Fruit fly (Drosophila melanogaster) whole organism, embryonic: ENCODE results near the gene CG14625.

ENCODE experiments used
- CG17328 ChIP-seq: fragments of 200-800 bp; sonication (Bioruptor generic); IDR thresholded peaks from 2 replicates; pipeline ENCODE4 v1.3.6; 2022; ENCODE audit warnings: missing biosample characterization, missing genetic modification characterization
- CG31441 ChIP-seq: fragments of 200-800 bp; sonication (Bioruptor generic); IDR thresholded peaks from 2 replicates; pipeline ENCODE4 v1.3.6; 2022; ENCODE audit warnings: missing biosample characterization, missing genetic modification characterization
- CG32772 ChIP-seq: fragments of 200-800 bp; sonication (Bioruptor generic); IDR thresholded peaks from 2 replicates; pipeline ENCODE4 v1.3.6; 2022; ENCODE audit warnings: missing biosample characterization, missing genetic modification characterization
- CG34376 ChIP-seq: fragments of 200-800 bp; sonication (Bioruptor generic); optimal IDR thresholded peaks from 2 replicates; lab custom pipeline; 2018; ENCODE audit warnings: missing biosample characterization, mild to moderate bottlenecking, missing genetic modification characterization
- CG3847 ChIP-seq: fragments of 200-800 bp; sonication (Bioruptor generic); IDR thresholded peaks from 2 replicates; pipeline ENCODE4 v1.3.6; 2022; ENCODE audit warnings: missing biosample characterization, missing genetic modification characterization
- CG3995 ChIP-seq: fragments of 200-800 bp; sonication (Bioruptor generic); optimal IDR thresholded peaks from 3 replicates; lab custom pipeline; 2016; ENCODE audit warnings: missing biosample characterization, missing genetic modification characterization
- CG43689 ChIP-seq: fragments of 200-800 bp; sonication (Bioruptor generic); IDR thresholded peaks from 2 replicates; pipeline ENCODE4 v1.3.6; 2022; ENCODE audit warnings: missing biosample characterization, missing genetic modification characterization
- CG4404 ChIP-seq: fragments of 200-800 bp; sonication (Bioruptor generic); IDR thresholded peaks from 2 replicates; pipeline ENCODE4 v1.3.6; 2022; ENCODE audit warnings: missing biosample characterization, missing genetic modification characterization
- CG5953 ChIP-seq: fragments of 200-800 bp; sonication (Bioruptor generic); IDR thresholded peaks from 2 replicates; pipeline ENCODE4 v1.3.6; 2022; ENCODE audit warnings: missing biosample characterization, missing genetic modification characterization
- CG7839 ChIP-seq: fragments of 200-800 bp; sonication (Bioruptor generic); optimal IDR thresholded peaks from 3 replicates; lab custom pipeline; 2018; ENCODE audit warnings: missing biosample characterization, mild to moderate bottlenecking, missing genetic modification characterization, moderate library complexity
- CG8089 ChIP-seq: fragments of 200-800 bp; sonication (Bioruptor generic); optimal IDR thresholded peaks from 3 replicates; lab custom pipeline; 2016; ENCODE audit warnings: missing biosample characterization, missing genetic modification characterization
- CrebB ChIP-seq: fragments of 200-800 bp; sonication (Bioruptor generic); optimal IDR thresholded peaks from 3 replicates; lab custom pipeline; 2018; ENCODE audit warnings: missing biosample characterization, mild to moderate bottlenecking, missing genetic modification characterization
- Elba2 ChIP-seq: fragments of 200-800 bp; sonication (Bioruptor generic); optimal IDR thresholded peaks from 3 replicates; lab custom pipeline; 2016; ENCODE audit warnings: missing biosample characterization, missing genetic modification characterization
- H15 ChIP-seq: fragments of 200-800 bp; sonication (Bioruptor generic); IDR thresholded peaks from 3 replicates; pipeline ENCODE4 v1.3.6; 2022; ENCODE audit warnings: missing biosample characterization, missing genetic modification characterization
- H2.0 ChIP-seq: fragments of 200-800 bp; sonication (Bioruptor generic); IDR thresholded peaks from 2 replicates; pipeline ENCODE4 v1.3.6; 2022; ENCODE audit warnings: missing biosample characterization, missing genetic modification characterization
- HLHmδ ChIP-seq: fragments of 200-800 bp; sonication (Bioruptor generic); optimal IDR thresholded peaks from 2 replicates; lab custom pipeline; 2018; ENCODE audit warnings: missing biosample characterization, mild to moderate bottlenecking, missing genetic modification characterization, moderate library complexity
- Mad ChIP-seq: fragments of 200-800 bp; sonication (Bioruptor generic); optimal IDR thresholded peaks from 2 replicates; lab custom pipeline; 2016; ENCODE audit warnings: missing biosample characterization, missing genetic modification characterization
- Mrtf ChIP-seq: fragments of 200-800 bp; sonication (Bioruptor generic); IDR thresholded peaks from 3 replicates; pipeline ENCODE4 v1.3.6; 2022; ENCODE audit warnings: missing biosample characterization, missing genetic modification characterization
- Side ChIP-seq: fragments of 200-800 bp; sonication (Bioruptor generic); optimal IDR thresholded peaks from 2 replicates; lab custom pipeline; 2016; ENCODE audit warnings: missing biosample characterization, missing genetic modification characterization
- YL-1 ChIP-seq: fragments of 200-800 bp; sonication (Bioruptor generic); optimal IDR thresholded peaks from 3 replicates; lab custom pipeline; 2017; ENCODE audit warnings: missing biosample characterization, mild to moderate bottlenecking, missing genetic modification characterization
- cad ChIP-seq: fragments of >200 bp; optimal IDR thresholded peaks from 2 replicates; lab custom pipeline; 2017; ENCODE audit warnings: missing biosample characterization, missing genetic modification characterization
- cato ChIP-seq: fragments of 200-800 bp; sonication (Bioruptor generic); optimal IDR thresholded peaks from 2 replicates; lab custom pipeline; 2016; ENCODE audit warnings: missing biosample characterization, missing genetic modification characterization, borderline replicate concordance
- dpn ChIP-seq, 2 experiments: fragments of 200-800 bp; sonication (Bioruptor generic); optimal IDR thresholded peaks; 3 replicates each; lab custom pipeline; 2016; ENCODE audit warnings: missing biosample characterization in 2 of 2, missing genetic modification characterization in 2 of 2
- exex ChIP-seq: fragments of 200-800 bp; sonication (Bioruptor generic); optimal IDR thresholded peaks from 4 replicates; lab custom pipeline; 2018; ENCODE audit warnings: missing biosample characterization, mild to moderate bottlenecking, missing genetic modification characterization, moderate library complexity
- gce ChIP-seq: fragments of 200-800 bp; sonication (Bioruptor generic); IDR thresholded peaks from 3 replicates; pipeline ENCODE4 v1.3.6; 2022; ENCODE audit warnings: missing biosample characterization, missing genetic modification characterization
- grau ChIP-seq: fragments of 200-800 bp; optimal IDR thresholded peaks from 3 replicates; lab custom pipeline; 2019; ENCODE audit warnings: missing biosample characterization, mild to moderate bottlenecking, missing genetic modification characterization, moderate library complexity
- gsb ChIP-seq: fragments of 200-800 bp; sonication (Bioruptor generic); IDR thresholded peaks from 2 replicates; pipeline ENCODE4 v1.3.6; 2022; ENCODE audit warnings: missing biosample characterization, missing genetic modification characterization
- klu ChIP-seq: fragments of 200-800 bp; sonication (Bioruptor generic); IDR thresholded peaks from 2 replicates; pipeline ENCODE4 v1.3.6; 2022; ENCODE audit warnings: missing biosample characterization, missing genetic modification characterization
- lab ChIP-seq: fragments of 200-800 bp; sonication (Bioruptor generic); optimal IDR thresholded peaks from 3 replicates; lab custom pipeline; 2017; ENCODE audit warnings: missing biosample characterization, missing genetic modification characterization, mild to moderate bottlenecking, moderate library complexity, missing genetic modification reagents
- mam ChIP-seq: fragments of 200-800 bp; sonication (Bioruptor generic); optimal IDR thresholded peaks from 3 replicates; lab custom pipeline; 2016; ENCODE audit warnings: missing biosample characterization, missing genetic modification characterization
- mirr ChIP-seq: fragments of 200-800 bp; sonication (Bioruptor generic); optimal IDR thresholded peaks from 3 replicates; lab custom pipeline; 2018; ENCODE audit warnings: missing biosample characterization, mild to moderate bottlenecking, missing genetic modification characterization
- mld ChIP-seq: fragments of 200-800 bp; sonication (Bioruptor generic); IDR thresholded peaks from 3 replicates; pipeline ENCODE4 v1.3.6; 2022; ENCODE audit warnings: missing biosample characterization, missing genetic modification characterization; ENCODE audit not compliant: partially characterized antibody
- ranshi ChIP-seq: fragments of 200-800 bp; sonication (Bioruptor generic); IDR thresholded peaks from 2 replicates; pipeline ENCODE4 v1.3.6; 2022; ENCODE audit warnings: missing biosample characterization, missing genetic modification characterization
- row ChIP-seq: fragments of 200-800 bp; sonication (Bioruptor generic); IDR thresholded peaks from 3 replicates; pipeline ENCODE4 v1.3.6; 2022; ENCODE audit warnings: missing biosample characterization, missing genetic modification characterization
- sd ChIP-seq: fragments of 200-800 bp; sonication (Bioruptor generic); optimal IDR thresholded peaks from 3 replicates; lab custom pipeline; 2018; ENCODE audit warnings: missing biosample characterization, mild to moderate bottlenecking, missing genetic modification characterization, moderate library complexity
- sna ChIP-seq: fragments of 200-800 bp; sonication (Bioruptor generic); IDR thresholded peaks from 2 replicates; pipeline ENCODE4 v1.3.6; 2022; ENCODE audit warnings: missing biosample characterization, missing genetic modification characterization; ENCODE audit not compliant: partially characterized antibody
- sug ChIP-seq: fragments of 200-800 bp; optimal IDR thresholded peaks from 2 replicates; lab custom pipeline; 2019; ENCODE audit warnings: missing biosample characterization, mild to moderate bottlenecking, missing genetic modification characterization, moderate library complexity
- tll ChIP-seq, 2 experiments: fragments of 200-800 bp in 1 of 2; fragments of >200 bp in 1 of 2; sonication (Bioruptor generic) in 1 of 2; optimal IDR thresholded peaks; 2 replicates each; lab custom pipeline; 2017 to 2019; ENCODE audit warnings: missing biosample characterization in 2 of 2, missing genetic modification characterization in 2 of 2, mild to moderate bottlenecking in 1 of 2, moderate library complexity in 1 of 2

The CG14625 gene

dm6 chrX:1172756-1173422 lies 26.5 kb upstream of the CG14625 start (continued):
- TF ChIP-seq sug (tag; lab: Kevin White, UChicago) (peak; percentile 46), exex (tag; lab: Kevin White, UChicago) (peak; percentile 95), sna (GFP tag; lab: Robert Waterston, UW) (no peak), dpn (GFP tag; optimal IDR thresholded peaks at IDR 0.05; lab: Kevin White, UChicago) (no peak)

- no peak for TF ChIP-seq CG8089
- peak; percentile 63 for TF ChIP-seq lab
Measured at dm6 chrX:1173564-1173963, 25.8 kb upstream of the CG14625 start.

- TF ChIP-seq gsb (GFP tag; lab: Robert Waterston, UW) = no peak
- TF ChIP-seq row (GFP tag; lab: Robert Waterston, UW) = no peak
- peak; percentile 47 for TF ChIP-seq sug (tag; lab: Kevin White, UChicago)
- no peak for TF ChIP-seq mld (GFP tag; lab: Robert Waterston, UW)
- TF ChIP-seq CG34376 (GFP tag; lab: Kevin White, UChicago) = peak; percentile 47
- no peak for TF ChIP-seq Elba2 (GFP tag; lab: Kevin White, UChicago)
- peak; percentile 90 for TF ChIP-seq exex (tag; lab: Kevin White, UChicago)
- no peak for TF ChIP-seq CG3847 (GFP tag; lab: Robert Waterston, UW)
- TF ChIP-seq CG32772 (GFP tag; lab: Robert Waterston, UW) = no peak
- no peak for TF ChIP-seq tll (GFP tag; optimal IDR thresholded peaks at IDR 0.05; lab: Kevin White, UChicago)
- peak; percentile 75 for TF ChIP-seq sd (tag; lab: Kevin White, UChicago)
- peak; percentile 27 for TF ChIP-seq mirr (GFP tag; lab: Kevin White, UChicago)
- TF ChIP-seq grau (tag; lab: Kevin White, UChicago) = no peak
- no peak for TF ChIP-seq CrebB
Measured at dm6 chrX:1175993-1176392, 23.4 kb upstream of the CG14625 start, which contains the start of gene CG11384. CG11384 (minus strand) TSS chrX:1176035.

dm6 chrX:1179865-1180264 lies 19.5 kb upstream of the CG14625 start, which contains the start of gene CG11379:
CG11379 (plus strand) TSS chrX:1180165.
- TF ChIP-seq YL-1 (no peak), CG3995 (GFP tag; lab: Kevin White, UChicago) (peak; percentile 27), dpn (GFP tag; optimal IDR thresholded peaks at IDR 0.05; lab: Kevin White, UChicago) (no peak)

dm6 chrX:1180865-1181264 lies 18.5 kb upstream of the CG14625 start:
- no peak for TF ChIP-seq klu (GFP tag; lab: Robert Waterston, UW)
- TF ChIP-seq HLHmδ (GFP tag; lab: Kevin White, UChicago) = no peak
- no peak for TF ChIP-seq CG17328 (GFP tag; lab: Robert Waterston, UW)
- no peak for TF ChIP-seq Mad (GFP tag; lab: Kevin White, UChicago)
- TF ChIP-seq CG31441 (GFP tag; lab: Robert Waterston, UW) = no peak
- no peak for TF ChIP-seq CG5953 (GFP tag; lab: Robert Waterston, UW)

- TF ChIP-seq Mrtf (GFP tag; lab: Robert Waterston, UW) (no peak), mam (GFP tag; lab: Kevin White, UChicago) (no peak), ranshi (GFP tag; lab: Robert Waterston, UW) (no peak), cato (GFP tag; lab: Kevin White, UChicago) (no peak), gce (GFP tag; lab: Robert Waterston, UW) (no peak), Side (GFP tag; lab: Kevin White, UChicago) (no peak), CG43689 (no peak), CG4404 (GFP tag; lab: Robert Waterston, UW) (no peak), H15 (no peak), H2.0 (GFP tag; lab: Robert Waterston, UW) (no peak), CG7839 (no peak), cad (no peak)
Measured at dm6 chrX:1181320-1181719, 18.0 kb upstream of the CG14625 start, which contains the start of gene CG14627. CG14627 (plus strand) TSS chrX:1181620.
